Worm (Caenorhabditis elegans) whole organism, L4/young adult: ENCODE data around the gene fubl-1.

ENCODE experiments used
- W03F9.2 ChIP-seq: fragments of 150-350 bp; optimal IDR thresholded peaks from 2 replicates; lab custom pipeline; 2014; ENCODE audit warnings: missing biosample characterization, missing genetic modification characterization
- dao-5 ChIP-seq: sonication (generic microtip); optimal IDR thresholded peaks from 2 replicates; lab custom pipeline; 2016; ENCODE audit warnings: missing genotype, missing genetic modification characterization, moderate library complexity, missing compliant biosample characterization
- him-1 ChIP-seq: sonication (generic microtip); optimal IDR thresholded peaks from 2 replicates; lab custom pipeline; 2016; ENCODE audit warnings: missing genotype, missing genetic modification reagents, missing genetic modification characterization, missing compliant biosample characterization

The fubl-1 gene

DNA sequence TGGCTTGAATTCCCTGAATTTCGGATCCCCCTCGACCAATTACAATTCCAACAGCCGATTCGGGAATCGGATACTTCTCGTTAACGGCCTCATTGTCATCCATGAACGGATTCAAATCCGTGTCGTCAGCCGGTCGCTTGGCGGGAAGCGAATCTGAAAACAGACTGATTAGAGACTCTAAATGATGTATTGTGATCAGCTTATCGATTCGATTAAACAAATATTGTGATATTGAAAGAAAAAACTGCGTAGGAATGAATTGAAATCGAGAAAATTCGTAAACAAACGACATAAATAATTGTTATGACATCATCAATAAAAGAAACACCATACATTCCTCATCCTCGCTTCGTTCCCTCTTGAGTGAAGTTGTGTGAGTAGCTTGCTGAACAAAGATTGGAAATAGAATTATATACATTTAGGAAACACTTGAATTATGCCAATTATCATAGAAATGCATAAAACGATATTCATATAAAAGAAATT lies 664 bp downstream of the fubl-1 start:
- TF ChIP-seq W03F9.2 (tag; lab: Kevin White, UChicago) (no peak), him-1 (tag; lab: Kevin White, UChicago) (no peak), dao-5 (no peak)

DNA sequence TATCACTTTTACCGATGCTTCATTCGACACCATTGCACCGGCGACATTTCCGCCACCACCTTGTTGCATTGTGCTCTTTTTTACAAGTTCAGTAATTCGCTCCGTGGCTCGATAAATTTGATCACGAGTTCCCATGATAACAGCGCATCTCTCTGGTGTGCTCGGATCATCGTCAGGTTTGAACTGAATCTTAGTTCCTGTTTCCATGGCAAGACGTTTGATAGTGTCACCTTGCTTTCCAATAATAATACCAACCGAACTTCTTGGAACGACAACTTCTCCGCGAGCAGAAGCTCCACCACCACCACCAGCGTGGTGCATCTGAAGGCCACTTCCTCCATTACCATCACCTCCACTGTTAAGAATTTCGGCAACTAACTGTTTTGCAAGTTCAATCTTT lies 1.5 kb downstream of the fubl-1 start:
- no peak for TF ChIP-seq dao-5
- TF ChIP-seq him-1 (tag; lab: Kevin White, UChicago), result no peak
- no peak for TF ChIP-seq W03F9.2 (tag; lab: Kevin White, UChicago)

DNA sequence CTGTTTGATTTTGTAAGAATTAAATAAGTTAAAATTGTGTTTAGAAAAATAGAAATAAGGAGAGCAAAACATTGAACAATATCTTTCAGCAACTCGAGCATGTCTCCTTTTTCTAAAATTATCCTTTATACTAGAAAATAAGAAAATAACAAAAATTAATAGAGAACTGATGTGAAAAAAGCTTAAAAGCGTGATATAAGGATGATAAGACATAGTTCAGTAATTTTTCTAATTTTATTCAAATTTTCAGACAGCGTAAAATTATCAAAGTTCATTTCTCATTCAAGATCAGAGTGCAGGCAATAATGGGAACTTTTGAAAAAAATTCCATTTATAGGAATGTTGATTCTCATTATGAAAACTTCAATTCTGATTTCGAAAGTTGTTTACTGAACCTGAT lies 5.3 kb downstream of the fubl-1 start, which contains the start of gene str-182:
Gene str-182, minus strand, starts transcription at position 101 of the 400 bp plus-strand sequence.
- TF ChIP-seq him-1 (tag; lab: Kevin White, UChicago) (no peak), dao-5 (no peak), W03F9.2 (tag; lab: Kevin White, UChicago) (no peak)

DNA sequence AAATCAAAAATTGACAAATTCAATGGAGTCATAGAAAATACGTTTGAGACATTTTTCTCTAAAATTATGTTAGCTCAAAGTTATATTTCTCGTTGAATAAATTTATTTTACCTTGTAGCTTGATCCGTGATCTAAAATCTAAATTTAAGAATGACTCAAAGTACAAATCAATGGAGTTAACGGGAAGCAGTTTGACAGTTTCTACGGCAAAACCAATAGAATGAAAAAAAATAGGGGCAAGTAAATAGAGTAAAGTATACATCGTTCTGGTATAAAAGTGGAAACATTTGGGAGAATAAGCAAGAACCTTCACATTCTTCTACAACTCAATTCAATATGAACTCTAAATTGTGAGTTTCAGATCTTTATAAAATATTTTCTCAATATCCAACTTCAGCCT lies 7.7 kb downstream of the fubl-1 start, which contains the start of gene fipr-6:
Gene fipr-6, plus strand, starts transcription at position 301 of the 400 bp plus-strand sequence.
- TF ChIP-seq him-1 (tag; lab: Kevin White, UChicago) (no peak), W03F9.2 (tag; lab: Kevin White, UChicago) (no peak), dao-5 (no peak)

DNA sequence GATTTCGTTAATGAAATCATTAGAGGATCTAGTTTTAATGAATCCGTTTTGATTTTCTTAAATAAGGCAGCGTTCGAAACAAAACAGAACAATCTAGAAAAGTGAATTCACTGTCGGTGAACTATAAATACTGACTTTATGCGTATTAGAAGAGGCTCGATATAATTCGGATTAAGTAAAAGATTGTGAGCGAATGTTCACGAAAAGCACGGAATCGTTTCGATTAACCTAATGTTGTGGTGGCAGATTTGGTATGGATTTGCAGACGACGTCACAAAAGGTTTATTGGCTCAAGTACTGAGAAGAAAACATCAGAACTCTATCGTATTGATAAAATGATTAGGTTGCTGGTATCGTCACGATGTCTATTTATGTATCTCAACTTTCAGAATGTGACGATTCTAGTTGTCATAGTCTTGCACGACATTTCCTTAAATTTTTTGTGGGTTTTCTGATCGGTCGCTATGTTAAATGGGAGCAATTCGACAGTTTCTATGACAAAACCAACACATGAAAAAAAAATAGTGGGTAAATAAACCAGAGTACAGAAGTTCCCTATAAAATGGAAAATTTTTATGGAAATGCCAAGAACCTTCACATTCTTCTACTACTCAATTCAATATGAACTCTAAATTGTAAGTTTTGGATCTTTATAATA lies 9.3 kb downstream of the fubl-1 start, which contains the start of the genes pyt-1 and fipr-7:
Gene pyt-1, minus strand, starts transcription at position 101 of the 658 bp plus-strand sequence.
Gene fipr-7, plus strand, starts transcription at position 608 of the 658 bp plus-strand sequence.
- TF ChIP-seq W03F9.2 (tag; lab: Kevin White, UChicago), result no peak
- no peak for TF ChIP-seq dao-5
- no peak for TF ChIP-seq him-1 (tag; lab: Kevin White, UChicago)

DNA sequence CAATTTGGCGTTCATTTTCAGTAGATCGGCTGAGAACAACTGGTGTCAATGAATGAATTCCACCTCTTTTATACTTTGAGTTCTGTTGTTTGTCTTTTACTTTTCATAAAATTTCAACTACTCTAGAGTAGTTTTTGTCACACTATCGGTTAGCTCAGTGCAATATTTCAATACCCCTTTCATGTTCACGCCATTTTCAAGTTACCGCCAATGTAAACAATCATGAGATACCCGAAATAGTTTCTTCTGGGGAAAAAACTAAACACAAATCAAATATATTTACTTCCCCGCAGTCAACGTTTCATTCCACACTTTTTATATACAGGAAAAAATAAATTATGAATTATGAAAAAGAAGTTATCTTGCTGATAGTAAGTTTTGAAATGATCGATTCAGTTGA lies 10.3 kb downstream of the fubl-1 start, which contains the start of gene fipr-4:
Gene fipr-4, minus strand, starts transcription at position 101 of the 400 bp plus-strand sequence.
- no peak for TF ChIP-seq W03F9.2 (tag; lab: Kevin White, UChicago)
- no peak for TF ChIP-seq dao-5
- no peak for TF ChIP-seq him-1 (tag; lab: Kevin White, UChicago)

DNA sequence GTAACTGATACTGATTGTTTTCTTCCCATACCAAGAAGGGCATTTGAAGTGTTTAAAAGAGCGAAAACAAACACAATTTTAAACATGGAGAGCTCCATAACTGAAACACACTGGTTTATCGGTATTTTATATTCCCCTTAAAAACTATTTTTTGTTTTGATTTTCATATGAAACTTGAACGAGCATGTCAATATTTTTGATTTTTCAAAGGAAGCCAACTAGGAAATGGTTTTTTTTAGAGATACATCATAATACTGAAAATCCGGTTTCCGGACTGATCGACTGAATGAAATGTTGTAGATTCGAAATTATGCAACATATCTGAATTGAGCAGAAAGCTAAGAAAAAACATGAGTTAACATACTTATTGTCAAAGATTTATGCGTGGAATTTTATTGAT lies 11.3 kb downstream of the fubl-1 start, which contains the start of gene ttr-19:
Gene ttr-19, minus strand, starts transcription at position 101 of the 400 bp plus-strand sequence.
- TF ChIP-seq dao-5 (no peak), W03F9.2 (tag; lab: Kevin White, UChicago) (no peak), him-1 (tag; lab: Kevin White, UChicago) (no peak)

DNA sequence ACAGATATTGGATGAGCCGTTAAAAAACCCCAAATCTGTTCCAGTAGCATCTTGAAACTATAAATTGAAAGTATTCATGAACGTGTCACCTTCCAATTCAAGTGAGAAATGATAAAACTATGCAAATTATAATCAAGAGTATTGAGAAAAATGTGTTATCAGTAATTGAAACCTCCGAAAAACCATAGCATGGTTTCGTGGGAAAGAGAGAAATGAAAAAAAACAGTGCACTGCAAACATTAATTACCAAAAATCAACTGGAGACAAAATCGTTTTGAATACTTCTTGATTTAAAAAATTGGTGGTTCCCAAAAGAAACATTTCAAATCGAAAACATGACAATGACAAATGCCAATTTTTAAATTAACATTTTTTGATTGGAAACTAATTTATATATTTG lies 13.1 kb downstream of the fubl-1 start, which contains the start of gene daf-36:
Gene daf-36, minus strand, starts transcription at position 101 of the 400 bp plus-strand sequence.
- TF ChIP-seq him-1 (tag; lab: Kevin White, UChicago), result no peak
- TF ChIP-seq dao-5, result no peak
- no peak for TF ChIP-seq W03F9.2 (tag; lab: Kevin White, UChicago)

DNA sequence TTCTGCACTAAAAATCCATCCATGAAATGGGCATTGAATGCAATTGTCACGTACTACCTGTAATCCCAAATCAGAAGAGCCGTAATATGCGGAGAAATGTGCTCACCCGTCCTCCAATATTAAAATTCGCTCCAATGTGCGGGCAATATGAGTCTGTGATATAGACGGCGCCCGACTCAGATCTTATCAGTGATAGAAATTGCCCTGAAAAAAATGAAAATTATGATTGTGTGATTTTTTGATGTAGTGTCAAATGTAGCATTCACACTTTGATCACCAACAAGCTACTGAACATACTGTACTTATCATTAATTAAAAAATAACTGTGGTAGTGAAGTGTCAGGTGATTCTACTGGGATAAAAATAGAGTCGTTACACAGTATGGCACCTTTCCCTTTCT lies 14.0 kb downstream of the fubl-1 start:
- no peak for TF ChIP-seq him-1 (tag; lab: Kevin White, UChicago)
- no peak for TF ChIP-seq W03F9.2 (tag; lab: Kevin White, UChicago)
- no peak for TF ChIP-seq dao-5

DNA sequence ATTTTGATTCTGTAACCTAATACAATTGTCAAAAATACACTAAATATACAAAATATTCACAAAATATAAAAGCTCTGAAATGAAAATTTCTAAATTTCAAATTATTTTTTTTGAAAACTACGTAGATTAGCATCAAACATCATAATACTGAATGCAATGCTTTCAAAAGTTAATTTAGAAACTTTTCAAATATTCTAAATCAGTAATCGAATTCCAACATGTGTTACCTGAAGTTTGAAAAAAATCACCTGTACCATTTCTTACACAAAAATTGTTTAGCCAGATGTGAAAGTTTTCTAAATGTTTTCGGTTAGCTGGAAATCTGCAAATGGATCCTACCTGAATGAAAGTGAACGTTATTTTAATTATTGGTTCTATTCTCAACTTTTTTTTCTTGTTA lies 16.7 kb downstream of the fubl-1 start, which contains the start of gene C12D8.20:
Gene C12D8.20, plus strand, starts transcription at position 301 of the 400 bp plus-strand sequence.
- TF ChIP-seq W03F9.2 (tag; lab: Kevin White, UChicago) (no peak), him-1 (tag; lab: Kevin White, UChicago) (no peak), dao-5 (no peak)

DNA sequence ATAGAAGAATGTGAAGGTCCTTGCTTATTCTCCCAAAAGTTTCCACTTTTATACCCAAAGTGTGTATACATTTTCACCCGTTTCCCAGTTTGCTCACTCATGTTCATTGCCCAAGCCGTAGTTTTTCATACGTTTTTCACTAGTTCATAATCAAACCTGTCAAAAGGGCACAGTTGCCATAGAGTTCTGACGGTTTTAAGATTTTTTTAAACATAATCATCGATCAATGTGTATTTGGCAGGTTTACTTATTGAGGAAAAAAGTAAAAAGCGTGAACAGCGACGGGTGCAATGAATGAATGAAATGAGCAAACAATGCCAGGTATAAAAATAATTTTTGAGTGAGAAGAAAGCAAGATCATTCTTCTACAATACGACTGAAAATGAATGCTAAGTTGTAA lies 17.3 kb downstream of the fubl-1 start, which contains the start of the genes fipr-5 and fipr-9:
Gene fipr-5, minus strand, starts transcription at position 101 of the 400 bp plus-strand sequence.
Gene fipr-9, plus strand, starts transcription at position 346 of the 400 bp plus-strand sequence.
- TF ChIP-seq dao-5, result no peak

DNA sequence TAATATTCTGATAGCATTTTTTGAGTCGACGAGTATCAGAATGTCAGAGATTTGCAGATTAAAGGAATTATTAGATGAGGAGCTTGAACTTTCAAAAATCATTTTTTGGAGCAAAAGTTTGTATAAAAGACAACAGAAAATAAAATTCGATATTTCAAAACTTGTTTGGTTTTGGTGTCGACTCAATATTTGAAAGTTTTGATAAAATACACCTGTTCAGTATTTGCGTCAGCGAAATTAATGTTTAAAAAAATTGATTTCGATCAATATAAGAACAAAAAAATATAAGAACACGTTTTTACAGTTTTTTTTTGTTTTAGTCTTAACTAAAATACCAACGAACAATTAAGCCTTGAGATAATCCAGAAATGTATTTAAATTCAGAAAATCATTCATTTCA lies 18.1 kb downstream of the fubl-1 start, which contains the start of gene C12D8.13:
Gene C12D8.13, minus strand, starts transcription at position 101 of the 400 bp plus-strand sequence.
- TF ChIP-seq him-1 (tag; lab: Kevin White, UChicago) (no peak), dao-5 (no peak), W03F9.2 (tag; lab: Kevin White, UChicago) (no peak)

DNA sequence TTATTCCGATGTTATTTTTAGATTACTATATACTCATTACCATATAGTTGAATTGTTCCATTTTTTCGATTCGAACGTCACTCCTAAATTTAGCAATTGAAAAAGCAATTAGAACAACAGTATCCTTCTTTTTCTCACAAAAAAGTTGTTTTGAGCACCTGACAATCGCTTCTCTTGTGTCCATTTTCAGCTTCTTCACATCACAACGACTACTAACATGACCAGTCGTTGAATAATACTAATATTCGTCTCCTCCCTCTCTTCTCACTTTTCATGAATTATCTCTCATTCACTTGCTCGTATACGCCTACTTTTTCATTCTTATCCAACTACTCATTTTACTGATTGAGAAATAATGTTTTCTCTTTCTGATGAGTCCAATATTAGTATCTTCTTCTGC lies 21.9 kb downstream of the fubl-1 start, which contains the start of gene ZK856.14:
Gene ZK856.14, plus strand, starts transcription at position 301 of the 400 bp plus-strand sequence.
- TF ChIP-seq dao-5 (no peak), W03F9.2 (tag; lab: Kevin White, UChicago) (no peak), him-1 (tag; lab: Kevin White, UChicago) (no peak)

DNA sequence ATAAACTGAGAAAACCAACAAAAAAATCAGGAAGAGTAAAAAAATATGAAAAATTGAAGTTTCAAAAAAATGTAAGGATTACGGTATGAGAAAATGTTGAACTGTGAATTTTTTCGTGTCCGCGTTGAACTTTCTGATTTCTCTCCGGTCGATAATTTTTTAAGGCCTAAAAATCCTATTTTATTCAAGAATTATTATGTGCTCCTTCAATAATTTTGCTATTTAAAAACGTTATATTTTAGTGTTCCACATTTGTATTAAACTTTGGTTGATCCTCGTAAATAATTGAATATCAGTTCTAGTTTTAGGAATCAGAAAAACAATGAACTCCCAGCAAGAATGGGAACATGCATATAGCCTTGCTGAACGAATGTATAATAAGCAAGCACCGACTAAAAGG lies 26.0 kb downstream of the fubl-1 start, which contains the start of gene hpo-40:
Gene hpo-40, plus strand, starts transcription at position 301 of the 400 bp plus-strand sequence.
- TF ChIP-seq dao-5 (no peak), W03F9.2 (tag; lab: Kevin White, UChicago) (no peak), him-1 (tag; lab: Kevin White, UChicago) (no peak)
